Worm (Caenorhabditis elegans) whole organism, L4/young adult: ENCODE data around the gene snpc-3.1.
"Not testable (repeated sequence)": the region's sequence is repeated elsewhere in the genome, so short reads cannot be mapped to it uniquely, and the experiment has no call there.

ENCODE experiments used
- W03F9.2 ChIP-seq: fragments of 150-350 bp; optimal IDR thresholded peaks from 2 replicates; lab custom pipeline; 2014; ENCODE audit warnings: missing biosample characterization, missing genetic modification characterization
- dao-5 ChIP-seq: sonication (generic microtip); optimal IDR thresholded peaks from 2 replicates; lab custom pipeline; 2016; ENCODE audit warnings: missing genotype, missing genetic modification characterization, moderate library complexity, missing compliant biosample characterization
- him-1 ChIP-seq: sonication (generic microtip); optimal IDR thresholded peaks from 2 replicates; lab custom pipeline; 2016; ENCODE audit warnings: missing genotype, missing genetic modification reagents, missing genetic modification characterization, missing compliant biosample characterization

snpc-3.1 gene

ce11 chrIV:5486208-5486731 lies at the start of gene snpc-3.1, which contains the start of gene puf-7:
Gene snpc-3.1 (minus strand): TSS chrIV:5486258.
Gene puf-7 (plus strand): TSS chrIV:5486713.
- TF ChIP-seq dao-5; him-1; W03F9.2 (tag; lab: Kevin White, UChicago): not testable (repeated sequence)

DNA sequence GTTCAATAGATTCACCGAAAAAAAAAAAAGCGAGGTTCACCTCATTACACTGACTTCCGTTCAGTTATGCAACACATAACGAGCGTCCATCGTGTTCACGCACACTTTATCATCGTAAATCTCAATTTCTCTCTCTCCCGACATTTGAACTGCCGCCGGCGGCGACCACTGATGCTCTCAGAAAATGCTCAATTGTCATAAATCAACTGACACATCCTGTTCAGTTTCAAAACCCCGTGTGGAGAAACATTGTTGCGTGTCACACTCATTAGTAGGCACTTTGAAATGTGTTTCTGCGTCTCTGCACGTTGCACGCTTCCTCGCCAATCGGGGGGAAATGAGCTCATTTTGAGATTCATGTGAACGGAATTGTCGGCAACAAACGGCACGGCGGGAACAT lies 49.7 kb upstream of the snpc-3.1 start:
- no peak for TF ChIP-seq W03F9.2 (tag; lab: Kevin White, UChicago)
- TF ChIP-seq him-1, result no peak
- no peak for TF ChIP-seq dao-5

ce11 chrIV:5534596-5534995 lies 48.5 kb upstream of the snpc-3.1 start:
- no peak for TF ChIP-seq dao-5
- TF ChIP-seq him-1, result no peak
- no peak for TF ChIP-seq W03F9.2 (tag; lab: Kevin White, UChicago)

DNA sequence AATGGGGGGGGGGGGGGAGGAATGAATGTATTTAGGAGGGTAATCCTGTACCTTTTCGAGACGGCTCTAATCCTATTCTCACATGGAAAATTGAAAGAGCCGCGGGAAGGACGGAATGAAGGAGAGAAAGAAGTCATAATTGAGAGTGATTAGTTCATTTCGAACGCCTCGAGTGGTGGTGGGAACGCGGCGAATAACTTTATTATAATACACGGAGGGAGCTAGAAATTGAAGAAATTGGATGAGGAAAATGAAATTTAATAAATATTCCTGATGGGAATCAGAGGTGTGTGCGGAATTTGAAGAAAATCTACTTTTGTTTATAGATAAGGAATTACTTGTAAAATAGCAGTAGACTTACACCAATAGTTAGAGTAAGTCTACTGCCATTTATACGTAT lies 47.5 kb upstream of the snpc-3.1 start:
- TF ChIP-seq him-1 (no peak), W03F9.2 (tag; lab: Kevin White, UChicago) (no peak), dao-5 (no peak)

DNA sequence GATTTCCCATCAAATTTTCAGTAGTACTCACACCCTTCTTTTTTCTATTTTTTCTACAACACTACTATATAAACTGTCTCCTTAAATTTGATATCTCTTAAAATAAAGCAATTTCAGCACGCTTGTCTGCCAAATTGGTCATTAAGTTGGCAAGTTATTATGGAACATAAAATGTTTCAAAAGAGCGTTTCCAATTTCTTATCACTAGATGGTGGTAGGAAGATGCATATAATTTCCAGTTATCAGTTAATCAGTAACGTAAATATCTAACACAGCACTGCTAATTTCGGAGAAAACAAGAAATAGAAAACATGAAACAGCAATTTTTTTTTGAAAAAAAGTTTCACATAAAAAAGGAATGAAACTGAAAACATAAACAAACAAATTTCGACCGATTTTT lies 44.9 kb upstream of the snpc-3.1 start:
- no peak for TF ChIP-seq dao-5

- TF ChIP-seq dao-5 (no peak), W03F9.2 (tag; lab: Kevin White, UChicago) (no peak)
Measured at ce11 chrIV:5528285-5528684, 42.2 kb upstream of the snpc-3.1 start, which contains the start of gene unc-5. Gene unc-5 (minus strand): TSS chrIV:5528338.

DNA sequence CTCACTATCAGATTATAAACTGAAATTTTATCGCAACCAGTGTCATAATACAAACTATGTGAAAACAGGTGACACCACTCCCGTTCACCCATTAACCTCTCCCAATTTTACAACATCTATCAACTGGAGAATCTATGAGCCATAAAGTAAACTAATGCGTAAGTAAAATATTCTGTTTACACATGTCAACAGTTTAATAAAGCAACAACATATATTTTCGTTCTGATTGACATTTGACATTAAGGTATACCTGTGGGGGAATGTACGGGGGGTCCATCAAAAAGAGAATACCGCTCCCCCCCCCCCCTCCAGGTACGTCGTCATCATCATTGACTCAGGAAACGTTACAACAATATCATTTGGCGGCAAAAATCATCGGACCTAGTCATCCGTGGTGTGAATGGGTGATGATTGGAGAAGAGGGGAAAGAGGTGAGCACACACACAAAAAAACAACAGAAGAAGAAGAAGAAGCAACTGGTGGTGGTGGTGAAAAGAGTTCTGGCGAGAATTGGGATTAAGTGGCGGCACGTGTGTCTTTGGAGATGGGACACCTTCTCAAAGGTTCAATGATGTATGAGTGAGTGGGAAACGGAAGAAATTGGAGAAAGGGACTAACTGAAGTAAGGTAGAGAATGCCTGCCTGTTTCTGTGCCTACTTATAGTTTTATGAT lies 40.8 kb upstream of the snpc-3.1 start:
- TF ChIP-seq him-1 (no peak), W03F9.2 (tag; lab: Kevin White, UChicago) (no peak), dao-5 (no peak)

DNA sequence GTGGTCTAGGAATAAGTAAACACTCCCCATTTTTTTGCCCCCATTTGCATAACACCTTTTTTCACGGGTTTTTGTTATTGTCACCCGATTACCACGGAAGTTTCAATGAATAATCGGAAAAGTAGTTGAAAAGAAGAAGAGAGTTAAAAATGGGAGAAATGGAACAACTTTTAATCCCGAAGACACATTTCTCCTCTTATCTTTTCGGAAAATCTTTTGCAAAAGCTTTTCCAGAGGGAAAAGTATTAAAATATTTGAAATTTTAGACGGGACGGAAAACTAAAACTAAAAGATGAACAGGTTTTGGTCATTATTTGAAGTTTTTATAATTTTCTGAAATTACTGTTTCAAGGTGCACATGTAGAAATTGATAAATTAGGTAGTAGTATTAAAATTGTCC lies 33.0 kb upstream of the snpc-3.1 start:
- no peak for TF ChIP-seq him-1
- TF ChIP-seq W03F9.2 (tag; lab: Kevin White, UChicago), result no peak
- TF ChIP-seq dao-5, result no peak

DNA sequence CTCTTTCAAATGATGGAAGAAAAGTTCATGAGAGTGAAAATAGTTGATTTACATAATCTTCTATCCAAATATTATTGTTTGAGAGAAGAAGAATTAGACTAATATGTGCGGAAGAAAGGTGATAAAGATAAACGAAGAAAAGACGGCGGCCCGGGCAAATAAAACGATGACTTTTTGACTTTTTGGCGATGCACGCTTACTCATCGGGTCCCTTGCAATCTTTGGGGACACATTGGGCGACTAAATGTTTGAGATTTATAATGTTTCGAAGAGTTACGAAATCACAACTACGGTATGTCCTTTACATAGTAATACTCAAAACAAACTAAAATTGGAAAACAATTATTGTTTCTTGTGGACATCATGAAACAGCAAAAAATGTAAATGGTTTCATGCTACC lies 28.7 kb upstream of the snpc-3.1 start:
- no peak for TF ChIP-seq him-1
- no peak for TF ChIP-seq W03F9.2 (tag; lab: Kevin White, UChicago)
- no peak for TF ChIP-seq dao-5

ce11 chrIV:5507754-5508153 lies 21.7 kb upstream of the snpc-3.1 start:
- no peak for TF ChIP-seq W03F9.2 (tag; lab: Kevin White, UChicago)
- no peak for TF ChIP-seq dao-5
- no peak for TF ChIP-seq him-1

DNA sequence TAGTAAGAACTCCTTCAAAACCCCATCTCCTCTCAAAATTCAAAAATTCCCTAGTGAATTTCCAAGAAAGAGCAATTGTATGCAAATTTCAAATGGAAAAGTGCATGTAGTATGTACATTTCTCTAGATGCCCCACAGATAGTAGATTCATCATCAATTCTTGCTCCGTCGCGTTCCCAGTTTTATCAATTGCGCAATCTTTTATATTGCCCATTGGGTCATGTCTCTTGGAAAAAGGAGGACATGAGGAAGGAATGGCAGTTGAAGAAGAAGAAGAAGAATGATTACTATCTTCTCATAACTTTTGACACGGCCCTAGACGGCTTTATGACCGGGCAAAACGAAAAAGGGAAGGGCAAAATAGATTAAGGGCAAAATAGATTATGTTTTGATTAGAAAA lies 20.6 kb upstream of the snpc-3.1 start:
- TF ChIP-seq W03F9.2 (tag; lab: Kevin White, UChicago) (no peak), him-1 (no peak), dao-5 (no peak)

DNA sequence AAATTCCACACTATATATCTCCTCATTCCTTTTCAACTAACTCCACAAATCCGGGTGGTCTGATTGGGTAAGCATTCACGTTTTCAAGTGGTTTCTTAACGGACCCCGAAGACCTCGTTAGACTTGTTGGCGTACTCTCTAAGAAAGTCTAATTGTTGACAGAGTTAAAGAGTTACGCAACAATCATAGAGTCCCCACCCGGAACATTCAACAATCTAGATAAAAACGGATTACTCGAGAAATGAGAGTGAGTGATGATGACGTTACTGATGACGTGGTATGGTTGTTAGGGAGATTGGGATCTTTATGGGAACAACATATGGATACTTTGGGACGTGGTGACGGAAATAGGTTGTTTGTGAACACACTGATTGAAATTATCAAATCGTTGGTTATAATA lies 16.6 kb upstream of the snpc-3.1 start:
- TF ChIP-seq dao-5 (no peak), him-1 (no peak), W03F9.2 (tag; lab: Kevin White, UChicago) (no peak)

DNA sequence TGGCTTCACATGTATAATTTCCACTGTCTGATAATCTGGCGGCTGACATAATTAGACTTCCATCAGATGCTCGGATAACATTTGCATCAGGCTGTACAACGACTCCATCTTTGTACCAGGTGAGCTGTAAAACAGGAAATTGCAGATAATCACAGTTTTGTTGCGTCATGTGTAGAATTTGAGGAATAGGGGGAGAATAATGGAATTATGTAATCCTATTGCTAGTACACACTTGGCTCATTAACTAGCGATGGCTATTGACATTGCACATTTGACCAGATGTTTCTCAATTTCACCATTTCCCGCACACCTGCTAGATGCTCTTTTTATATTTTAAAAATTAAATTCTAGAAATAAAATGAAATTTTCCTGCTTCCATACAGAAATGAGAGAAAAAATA lies 15.4 kb upstream of the snpc-3.1 start:
- TF ChIP-seq W03F9.2 (tag; lab: Kevin White, UChicago) (no peak), dao-5 (no peak), him-1 (no peak)

ce11 chrIV:5494099-5494498 lies 8.0 kb upstream of the snpc-3.1 start:
- TF ChIP-seq W03F9.2 (tag; lab: Kevin White, UChicago) (no peak), him-1 (no peak), dao-5 (no peak)

DNA sequence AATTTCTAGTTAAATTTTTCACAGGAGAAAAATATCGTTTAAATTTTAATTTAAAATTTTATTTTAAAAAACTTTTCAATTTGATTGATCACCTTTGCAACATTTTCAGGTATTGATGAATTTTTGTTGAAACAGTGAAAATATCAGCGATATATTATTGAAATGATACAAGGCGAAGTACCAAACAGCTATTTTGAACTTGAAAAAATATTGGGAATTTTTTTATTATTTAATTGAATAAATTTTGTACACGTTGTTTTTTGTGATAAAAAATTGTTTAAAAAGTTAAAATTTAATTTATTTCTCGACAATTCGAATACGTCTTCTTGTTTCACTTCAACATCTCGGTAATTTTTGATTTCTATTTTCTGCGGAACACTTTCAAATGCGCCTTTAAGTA lies 7.6 kb upstream of the snpc-3.1 start, which contains the start of gene B0273.1:
TSS of gene B0273.1 (plus strand) at position 301 of the 400 bp plus-strand sequence.
- TF ChIP-seq dao-5 (no peak), him-1 (no peak), W03F9.2 (tag; lab: Kevin White, UChicago) (no peak)

- no peak for TF ChIP-seq him-1
- no peak for TF ChIP-seq dao-5
- TF ChIP-seq W03F9.2 (tag; lab: Kevin White, UChicago), result no peak
Measured at ce11 chrIV:5493135-5493534, 7.1 kb upstream of the snpc-3.1 start.
